Worm (Caenorhabditis elegans): ENCODE results near the gene F38B7.2.

DNA sequence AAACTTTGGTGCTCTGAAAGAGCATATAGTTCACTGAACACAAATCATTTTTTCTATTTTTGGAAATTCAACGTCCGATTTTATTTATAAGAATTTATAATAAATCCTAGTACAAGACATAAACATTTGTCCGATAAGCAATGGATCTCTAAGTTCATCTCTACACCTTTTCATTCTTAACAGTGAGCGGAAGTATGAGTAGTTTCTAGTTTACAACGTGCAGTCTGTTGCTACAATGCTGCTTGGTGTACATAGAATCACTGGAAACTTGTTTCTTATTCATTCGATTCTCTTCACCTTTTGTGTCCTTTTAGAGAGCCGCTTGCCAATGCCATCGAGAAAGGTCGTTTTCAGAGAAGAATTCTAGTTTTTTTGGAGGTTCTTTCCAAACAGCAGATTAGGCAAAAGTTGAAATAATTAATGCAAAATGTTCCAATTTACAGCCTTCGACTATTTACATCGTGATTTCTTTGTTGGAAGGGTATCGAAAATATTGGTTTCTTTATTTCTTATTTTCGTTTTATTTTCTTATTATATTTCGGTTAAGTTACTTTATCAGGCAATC lies 16.8 kb upstream of the F38B7.2 start:
- TF ChIP-seq sptf-1 (tag; optimal IDR thresholded peaks at IDR 0.05): no peak
- no peak for TF ChIP-seq lsy-2 (tag; optimal IDR thresholded peaks at IDR 0.05)
- no peak for TF ChIP-seq drap-1 (GFP tag; optimal IDR thresholded peaks at IDR 0.05)
- no peak for TF ChIP-seq lin-13 (tag; optimal IDR thresholded peaks at IDR 0.05)
- TF ChIP-seq hlh-1 (tag; optimal IDR thresholded peaks at IDR 0.05): no peak
- no peak for TF ChIP-seq nhr-237 (tag; optimal IDR thresholded peaks at IDR 0.05)
- TF ChIP-seq unc-62 (GFP tag; optimal IDR thresholded peaks at IDR 0.05): no peak
- no peak for TF ChIP-seq ces-1 (GFP tag; optimal IDR thresholded peaks at IDR 0.05)
- TF ChIP-seq mab-5 (tag; optimal IDR thresholded peaks at IDR 0.05): no peak
- no peak for TF ChIP-seq ham-2 (GFP tag; optimal IDR thresholded peaks at IDR 0.05)
- TF ChIP-seq pha-4 (tag; optimal IDR thresholded peaks at IDR 0.05): no peak
- TF ChIP-seq nhr-28 (tag; optimal IDR thresholded peaks at IDR 0.05): no peak

Measured in whole organism, mixed stage, embryonic.